Worm (Caenorhabditis elegans) whole organism, young adult: ENCODE data around the gene C31H1.2.
A peak's percentile ranks its signal among the peaks of the same experiment; 100 is the strongest.

Experiments
- F10E7.11 ChIP-seq: sonication (generic microtip); optimal IDR thresholded peaks from 2 replicates; lab custom pipeline; 2017; ENCODE audit warnings: mild to moderate bottlenecking, missing genetic modification characterization, moderate library complexity, missing compliant biosample characterization
- F22D6.2 ChIP-seq: sonication (generic microtip); optimal IDR thresholded peaks from 2 replicates; lab custom pipeline; 2016; ENCODE audit warnings: mild to moderate bottlenecking, missing genetic modification characterization, missing compliant biosample characterization
- F37B4.10 ChIP-seq: fragments of 200-800 bp; sonication (Bioruptor generic); IDR thresholded peaks from 2 replicates; pipeline ENCODE4 v1.3.6; 2022; ENCODE audit warnings: missing genetic modification characterization, missing compliant biosample characterization
- F49E8.2 ChIP-seq: sonication (generic microtip); optimal IDR thresholded peaks from 3 replicates; lab custom pipeline; 2017; ENCODE audit warnings: missing genetic modification characterization, mild to moderate bottlenecking, missing compliant biosample characterization, antibody characterized with exemption, moderate library complexity; ENCODE audit not compliant: insufficient read depth
- F57A8.1 ChIP-seq: fragments of 200-800 bp; sonication (Bioruptor generic); optimal IDR thresholded peaks from 2 replicates; lab custom pipeline; 2018; ENCODE audit warnings: mild to moderate bottlenecking, missing genetic modification characterization, moderate library complexity, missing compliant biosample characterization
- K12H6.12 ChIP-seq: fragments of 200-800 bp; sonication (Bioruptor generic); optimal IDR thresholded peaks from 2 replicates; lab custom pipeline; 2018; ENCODE audit warnings: mild to moderate bottlenecking, missing genetic modification characterization, missing compliant biosample characterization
- T26A5.8 ChIP-seq: sonication (generic microtip); optimal IDR thresholded peaks from 2 replicates; lab custom pipeline; 2016; ENCODE audit warnings: missing genetic modification characterization, missing compliant biosample characterization
- Y53G8AR.9 ChIP-seq: fragments of 200-800 bp; sonication (Bioruptor generic); conservative IDR thresholded peaks from 2 replicates; pipeline ENCODE4 v1.3.6; 2022; ENCODE audit warnings: missing genetic modification reagents, missing genetic modification characterization, missing compliant biosample characterization
- Y67H2A.10 ChIP-seq: fragments of 200-800 bp; sonication (Bioruptor generic); conservative IDR thresholded peaks from 2 replicates; pipeline ENCODE4 v1.3.6; 2022; ENCODE audit warnings: missing genetic modification reagents, missing genetic modification characterization, missing compliant biosample characterization
- Y95B8A.8 ChIP-seq: fragments of 200-800 bp; sonication (Bioruptor generic); IDR thresholded peaks from 2 replicates; pipeline ENCODE4 v1.3.6; 2022; ENCODE audit warnings: missing genetic modification reagents, missing genetic modification characterization, missing compliant biosample characterization
- ZK185.1 ChIP-seq: sonication (generic microtip); optimal IDR thresholded peaks from 2 replicates; lab custom pipeline; 2016; ENCODE audit warnings: mild to moderate bottlenecking, missing genetic modification characterization, missing compliant biosample characterization; ENCODE audit not compliant: poor library complexity, severe bottlenecking
- athp-1 ChIP-seq: sonication (generic microtip); optimal IDR thresholded peaks from 2 replicates; lab custom pipeline; 2017; ENCODE audit warnings: mild to moderate bottlenecking, missing genetic modification characterization, missing compliant biosample characterization
- cebp-1 ChIP-seq, 2 experiments: fragments of 200-800 bp in 1 of 2; sonication (Bioruptor generic) in 1 of 2; sonication (generic microtip) in 1 of 2; IDR thresholded peaks in 1 of 2; optimal IDR thresholded peaks in 1 of 2; 2 replicates each; pipeline versions ENCODE4 v1.3.6 to Lab custom; 2017 to 2022; ENCODE audit warnings: missing compliant biosample characterization in 2 of 2, missing genetic modification characterization in 2 of 2, mild to moderate bottlenecking in 1 of 2, missing genetic modification reagents in 1 of 2, moderate library complexity in 1 of 2
- chd-7 ChIP-seq: sonication (generic microtip); optimal IDR thresholded peaks from 2 replicates; lab custom pipeline; 2016; ENCODE audit warnings: mild to moderate bottlenecking, missing genetic modification characterization, moderate library complexity, missing compliant biosample characterization
- dox-1 ChIP-seq: fragments of 200-800 bp; sonication (Bioruptor generic); IDR thresholded peaks from 2 replicates; pipeline ENCODE4 v1.3.6; 2022; ENCODE audit warnings: missing genetic modification reagents, missing genetic modification characterization, missing compliant biosample characterization
- dpl-1 ChIP-seq: fragments of 150-350 bp; optimal IDR thresholded peaks from 2 replicates; lab custom pipeline; 2014; ENCODE audit warnings: missing biosample characterization, missing genetic modification reagents, missing genetic modification characterization
- gei-17 ChIP-seq: fragments of 200-800 bp; sonication (Bioruptor generic); optimal IDR thresholded peaks from 2 replicates; lab custom pipeline; 2018; ENCODE audit warnings: mild to moderate bottlenecking, missing genetic modification characterization, missing compliant biosample characterization
- hmg-20 ChIP-seq: fragments of 200-800 bp; sonication (Bioruptor generic); IDR thresholded peaks from 2 replicates; pipeline ENCODE4 v1.3.6; 2022; ENCODE audit warnings: missing genetic modification reagents, missing genetic modification characterization, missing compliant biosample characterization
- let-607 ChIP-seq, 2 experiments: fragments of 200-800 bp in 1 of 2; sonication (Bioruptor generic) in 1 of 2; sonication (generic microtip) in 1 of 2; optimal IDR thresholded peaks; 2 replicates each; lab custom pipeline; 2016 to 2018; ENCODE audit warnings: mild to moderate bottlenecking in 2 of 2, missing compliant biosample characterization in 2 of 2, missing genetic modification characterization in 2 of 2, moderate library complexity in 2 of 2, missing genotype in 1 of 2
- lin-26 ChIP-seq: fragments of 200-800 bp; sonication (Bioruptor generic); IDR thresholded peaks from 2 replicates; pipeline ENCODE4 v1.3.6; 2022; ENCODE audit warnings: missing genetic modification reagents, missing genetic modification characterization, missing compliant biosample characterization
- lin-35 ChIP-seq, 3 experiments: fragments of 150-350 bp in 2 of 3; sonication (generic microtip) in 1 of 3; optimal IDR thresholded peaks; 2 replicates each; lab custom pipeline; 2014 to 2018; ENCODE audit warnings: missing biosample characterization in 3 of 3, missing genetic modification characterization in 3 of 3, missing genetic modification reagents in 3 of 3
- lin-40 ChIP-seq: sonication (generic microtip); optimal IDR thresholded peaks from 2 replicates; lab custom pipeline; 2016; ENCODE audit warnings: missing genetic modification characterization, mild to moderate bottlenecking, missing compliant biosample characterization, missing genotype, missing genetic modification reagents
- lir-1 ChIP-seq: fragments of 200-800 bp; sonication (Bioruptor generic); conservative IDR thresholded peaks from 2 replicates; pipeline ENCODE4 v1.3.6; 2022; ENCODE audit warnings: missing genetic modification reagents, missing genetic modification characterization, missing compliant biosample characterization
- madf-8 ChIP-seq: fragments of 200-800 bp; sonication (Bioruptor generic); conservative IDR thresholded peaks from 2 replicates; pipeline ENCODE4 v1.3.6; 2022; ENCODE audit warnings: missing genetic modification reagents, missing genetic modification characterization, missing compliant biosample characterization
- mcd-1 ChIP-seq: fragments of 200-800 bp; sonication (Bioruptor generic); IDR thresholded peaks from 2 replicates; pipeline ENCODE4 v1.3.6; 2022; ENCODE audit warnings: missing genetic modification reagents, missing genetic modification characterization, missing compliant biosample characterization
- mel-28 ChIP-seq: sonication (generic microtip); optimal IDR thresholded peaks from 2 replicates; lab custom pipeline; 2016; ENCODE audit warnings: borderline replicate concordance, mild to moderate bottlenecking, missing genetic modification characterization, missing compliant biosample characterization
- nfyb-1 ChIP-seq: fragments of 200-800 bp; sonication (Bioruptor generic); IDR thresholded peaks from 2 replicates; pipeline ENCODE4 v1.3.6; 2022; ENCODE audit warnings: missing genetic modification reagents, missing genetic modification characterization, missing compliant biosample characterization
- nhr-179 ChIP-seq: sonication (generic microtip); optimal IDR thresholded peaks from 2 replicates; lab custom pipeline; 2016; ENCODE audit warnings: mild to moderate bottlenecking, missing genetic modification characterization, missing compliant biosample characterization
- nhr-80 ChIP-seq: sonication (generic microtip); optimal IDR thresholded peaks from 2 replicates; lab custom pipeline; 2016; ENCODE audit warnings: missing genetic modification characterization, missing compliant biosample characterization
- repo-1 ChIP-seq: sonication (generic microtip); optimal IDR thresholded peaks from 2 replicates; lab custom pipeline; 2017; ENCODE audit warnings: mild to moderate bottlenecking, missing genetic modification characterization, missing compliant biosample characterization
- somi-1 ChIP-seq: fragments of 200-800 bp; sonication (Bioruptor generic); optimal IDR thresholded peaks from 2 replicates; lab custom pipeline; 2018; ENCODE audit warnings: mild to moderate bottlenecking, missing genetic modification characterization, missing compliant biosample characterization
- sptf-2 ChIP-seq: fragments of 200-800 bp; sonication (Bioruptor generic); optimal IDR thresholded peaks from 2 replicates; lab custom pipeline; 2018; ENCODE audit warnings: mild to moderate bottlenecking, missing genetic modification characterization, missing compliant biosample characterization
- tbx-9 ChIP-seq: sonication (generic microtip); optimal IDR thresholded peaks from 2 replicates; lab custom pipeline; 2016; ENCODE audit warnings: borderline replicate concordance, missing genetic modification characterization, inconsistent platforms, missing compliant biosample characterization
- ztf-22 ChIP-seq: fragments of 200-800 bp; sonication (Bioruptor generic); optimal IDR thresholded peaks from 2 replicates; lab custom pipeline; 2018; ENCODE audit warnings: mild to moderate bottlenecking, missing genetic modification characterization, moderate library complexity, missing compliant biosample characterization
- ztf-26 ChIP-seq: sonication (generic microtip); optimal IDR thresholded peaks from 2 replicates; lab custom pipeline; 2017; ENCODE audit warnings: missing genetic modification characterization, missing compliant biosample characterization

C31H1.2 gene

ce11 chrIV:5760656-5761055 lies 30.4 kb upstream of the C31H1.2 start:
- TF ChIP-seq dpl-1 (GFP tag; lab: Kevin White, UChicago), result no peak
- TF ChIP-seq repo-1 (tag; lab: Kevin White, UChicago), result no peak
- no peak for TF ChIP-seq K12H6.12 (tag; lab: Kevin White, UChicago)
- TF ChIP-seq chd-7, result no peak
- TF ChIP-seq Y53G8AR.9 (GFP tag; lab: Robert Waterston, UW), result no peak
- TF ChIP-seq hmg-20 (GFP tag; lab: Robert Waterston, UW), result no peak
- TF ChIP-seq mel-28 (tag; lab: Kevin White, UChicago), result no peak
- no peak for TF ChIP-seq nfyb-1 (GFP tag; lab: Robert Waterston, UW)
- no peak for TF ChIP-seq ztf-22 (GFP tag; lab: Kevin White, UChicago)
- TF ChIP-seq madf-8 (GFP tag; lab: Robert Waterston, UW), result no peak
- TF ChIP-seq Y95B8A.8, result no peak
- no peak for TF ChIP-seq lir-1 (GFP tag; lab: Robert Waterston, UW)
- TF ChIP-seq nhr-179 (tag; lab: Kevin White, UChicago), result no peak
- no peak for TF ChIP-seq athp-1 (tag; lab: Kevin White, UChicago)

ce11 chrIV:5761211-5761907 lies 29.7 kb upstream of the C31H1.2 start:
- TF ChIP-seq lin-35 (GFP tag; optimal IDR thresholded peaks at IDR 0.05; lab: Kevin White, UChicago) (no peak), sptf-2 (GFP tag; lab: Kevin White, UChicago) (no peak), dox-1 (GFP tag; lab: Robert Waterston, UW) (no peak), let-607 (tag; optimal IDR thresholded peaks at IDR 0.05; lab: Kevin White, UChicago) (no peak), lin-40 (tag; lab: Kevin White, UChicago) (no peak), cebp-1 (GFP tag; IDR thresholded peaks at IDR 0.05; lab: Robert Waterston, UW) (no peak), cebp-1 (tag; optimal IDR thresholded peaks at IDR 0.05; lab: Kevin White, UChicago) (no peak), ZK185.1 (tag; lab: Kevin White, UChicago) (no peak), dpl-1 (GFP tag; lab: Kevin White, UChicago) (no peak), F57A8.1 (no peak), F49E8.2 (tag; lab: Kevin White, UChicago) (no peak), Y95B8A.8 (no peak), F10E7.11 (no peak), tbx-9 (tag; lab: Kevin White, UChicago) (no peak), Y67H2A.10 (no peak), mcd-1 (GFP tag; lab: Robert Waterston, UW) (no peak), T26A5.8 (tag; lab: Kevin White, UChicago) (no peak), nhr-80 (tag; lab: Kevin White, UChicago) (no peak), hmg-20 (GFP tag; lab: Robert Waterston, UW) (no peak)

DNA sequence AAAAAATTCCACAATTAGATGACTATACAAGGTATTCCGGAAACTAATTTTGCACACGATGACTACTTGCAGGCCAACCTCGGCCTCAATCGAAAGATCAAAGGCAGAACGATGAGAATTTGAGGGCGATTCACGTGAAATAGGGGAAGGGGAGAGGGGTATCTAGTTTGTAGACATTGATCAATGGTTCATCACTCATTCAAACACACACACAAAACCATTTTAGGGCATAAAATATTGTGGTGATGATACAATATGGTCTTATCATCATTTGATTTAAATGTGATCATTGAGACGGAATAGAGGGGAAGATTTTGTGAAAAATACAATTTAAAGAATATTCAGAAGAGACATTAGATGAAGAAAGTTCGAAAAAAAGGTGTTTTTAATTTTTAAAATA lies 28.3 kb upstream of the C31H1.2 start:
- TF ChIP-seq nhr-80 (tag; lab: Kevin White, UChicago), result peak; percentile 56
- TF ChIP-seq madf-8 (GFP tag; lab: Robert Waterston, UW), result no peak
- no peak for TF ChIP-seq cebp-1 (GFP tag; IDR thresholded peaks at IDR 0.05; lab: Robert Waterston, UW)
- TF ChIP-seq cebp-1 (tag; optimal IDR thresholded peaks at IDR 0.05; lab: Kevin White, UChicago), result peak; percentile 11
- no peak for TF ChIP-seq hmg-20 (GFP tag; lab: Robert Waterston, UW)
- TF ChIP-seq F37B4.10 (GFP tag; lab: Robert Waterston, UW), result no peak
- TF ChIP-seq ZK185.1 (tag; lab: Kevin White, UChicago), result no peak
- TF ChIP-seq, all 124 proteins: peak for 2

DNA sequence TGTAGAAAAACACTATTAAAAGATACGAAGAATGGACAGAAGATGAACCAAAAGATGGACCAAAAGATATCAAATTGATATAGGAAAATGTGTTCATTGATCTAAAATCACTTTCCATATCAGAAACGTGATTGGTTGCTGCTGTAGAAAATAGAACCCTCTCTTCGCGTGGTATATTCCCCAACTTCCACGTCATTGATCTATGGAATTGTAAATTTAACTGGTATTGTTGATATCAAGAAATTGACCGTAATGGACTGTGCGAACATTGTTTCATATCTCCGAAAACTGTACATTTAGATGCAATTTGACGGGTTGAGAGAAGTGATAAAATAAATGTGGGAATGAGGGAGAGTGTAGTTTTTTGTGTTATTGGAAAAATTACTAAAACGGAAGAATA lies 26.7 kb upstream of the C31H1.2 start:
- TF ChIP-seq F22D6.2 (tag; lab: Kevin White, UChicago) (peak; percentile 40), somi-1 (GFP tag; lab: Kevin White, UChicago) (peak; percentile 55), nhr-80 (tag; lab: Kevin White, UChicago) (peak; percentile 17), ztf-26 (tag; lab: Kevin White, UChicago) (peak; percentile 70), gei-17 (GFP tag; lab: Kevin White, UChicago) (no peak), lin-40 (tag; lab: Kevin White, UChicago) (peak; percentile 49), lin-26 (no peak)
